Worm (Caenorhabditis elegans) whole organism, L4 larva: Measurements from ENCODE around the gene acbp-4.

Experiments
- aly-2 ChIP-seq: sonication (generic microtip); optimal IDR thresholded peaks from 2 replicates; lab custom pipeline; 2018; ENCODE audit warnings: missing biosample characterization, missing genetic modification characterization
- ceh-28 ChIP-seq: fragments of 150-350 bp; optimal IDR thresholded peaks from 2 replicates; lab custom pipeline; 2014; ENCODE audit warnings: missing biosample characterization, missing genetic modification reagents, missing genetic modification characterization
- madf-5 ChIP-seq, 2 experiments: fragments of 200-800 bp; sonication (Bioruptor generic); IDR thresholded peaks; 2 replicates each; pipeline ENCODE4 v1.3.6; 2022; ENCODE audit warnings: missing compliant biosample characterization in 2 of 2, missing genetic modification characterization in 2 of 2
- pha-4 ChIP-seq, 2 experiments: fragments of 150-350 bp in 1 of 2; fragments of 200-800 bp in 1 of 2; sonication (Bioruptor generic) in 1 of 2; IDR thresholded peaks in 1 of 2; optimal IDR thresholded peaks in 1 of 2; 2 replicates each; pipeline versions ENCODE4 v1.3.6 to Lab custom; 2014 to 2022; ENCODE audit warnings: missing genetic modification characterization in 2 of 2, missing genetic modification reagents in 2 of 2, missing biosample characterization in 1 of 2, missing compliant biosample characterization in 1 of 2
- ztf-11 ChIP-seq: fragments of 150-350 bp; optimal IDR thresholded peaks from 2 replicates; lab custom pipeline; 2014; ENCODE audit warnings: missing biosample characterization, missing genetic modification characterization

DNA sequence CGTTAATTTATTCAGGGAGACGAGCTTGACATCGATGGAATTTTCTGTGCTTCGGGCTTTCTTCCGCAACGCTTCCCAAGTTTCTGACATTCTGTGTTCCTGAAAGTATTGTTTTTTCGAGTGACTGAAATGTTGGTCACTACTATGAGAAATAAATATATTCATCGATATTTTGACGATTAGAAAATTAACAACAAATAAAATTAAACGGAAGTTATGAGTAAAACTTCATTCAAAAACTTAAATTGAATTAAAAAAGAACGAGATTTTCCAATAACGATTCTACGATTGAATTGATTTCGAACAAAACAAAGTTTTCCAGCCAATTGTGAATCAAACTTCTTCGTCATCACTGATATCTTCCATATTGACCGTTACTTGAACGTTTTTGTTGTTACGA lies 40.2 kb upstream of the acbp-4 start, which contains the start of gene gos-28:
- TF ChIP-seq pha-4 (GFP tag; IDR thresholded peaks at IDR 0.05; lab: Robert Waterston, UW) (no peak), pha-4 (tag; optimal IDR thresholded peaks at IDR 0.05; lab: Kevin White, UChicago) (no peak), ceh-28 (no peak), aly-2 (tag; lab: Kevin White, UChicago) (no peak), madf-5 (GFP tag; IDR thresholded peaks at IDR 0.05; lab: Robert Waterston, UW) (no peak), ztf-11 (tag; lab: Kevin White, UChicago) (no peak)
